Worm (Caenorhabditis elegans) whole organism, L4/young adult: ENCODE results near the gene cec-8.

Experiments
- W03F9.2 ChIP-seq: fragments of 150-350 bp; optimal IDR thresholded peaks from 2 replicates; lab custom pipeline; 2014; ENCODE audit warnings: missing biosample characterization, missing genetic modification characterization
- dao-5 ChIP-seq: sonication (generic microtip); optimal IDR thresholded peaks from 2 replicates; lab custom pipeline; 2016; ENCODE audit warnings: missing genotype, missing genetic modification characterization, moderate library complexity, missing compliant biosample characterization
- him-1 ChIP-seq: sonication (generic microtip); optimal IDR thresholded peaks from 2 replicates; lab custom pipeline; 2016; ENCODE audit warnings: missing genotype, missing genetic modification reagents, missing genetic modification characterization, missing compliant biosample characterization

The cec-8 gene

DNA sequence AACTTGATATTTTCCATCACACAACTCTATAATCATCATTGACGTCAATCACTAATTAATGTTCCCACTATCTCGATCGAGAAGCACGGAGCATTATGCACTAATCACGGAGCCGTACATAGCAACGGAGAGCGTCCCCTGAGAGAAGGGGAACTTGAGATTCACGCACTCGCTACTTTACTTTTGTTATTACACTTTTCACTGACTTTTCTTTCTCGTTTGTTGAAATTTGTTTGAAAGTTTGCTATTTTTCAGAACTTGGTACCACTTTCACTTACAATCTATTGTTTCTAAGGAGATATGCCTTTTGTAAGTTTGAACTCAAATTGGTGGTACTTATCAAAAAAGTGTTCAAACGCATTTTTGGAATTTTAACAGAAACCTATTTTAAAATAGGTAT is 15.0 kb downstream of the cec-8 start, which contains the start of gene Y55B1BR.8:
Gene Y55B1BR.8, plus strand, starts transcription at position 301 of the 400 bp plus-strand sequence.
- no peak for TF ChIP-seq W03F9.2
- TF ChIP-seq dao-5 (tag; lab: Kevin White, UChicago) = no peak
- TF ChIP-seq him-1 (tag; lab: Kevin White, UChicago) = no peak

- TF ChIP-seq him-1 (tag; lab: Kevin White, UChicago) = no peak
- no peak for TF ChIP-seq dao-5 (tag; lab: Kevin White, UChicago)
These were observed 17.7 kb downstream of the cec-8 start for ce11 chrIII:446860-447259.

DNA sequence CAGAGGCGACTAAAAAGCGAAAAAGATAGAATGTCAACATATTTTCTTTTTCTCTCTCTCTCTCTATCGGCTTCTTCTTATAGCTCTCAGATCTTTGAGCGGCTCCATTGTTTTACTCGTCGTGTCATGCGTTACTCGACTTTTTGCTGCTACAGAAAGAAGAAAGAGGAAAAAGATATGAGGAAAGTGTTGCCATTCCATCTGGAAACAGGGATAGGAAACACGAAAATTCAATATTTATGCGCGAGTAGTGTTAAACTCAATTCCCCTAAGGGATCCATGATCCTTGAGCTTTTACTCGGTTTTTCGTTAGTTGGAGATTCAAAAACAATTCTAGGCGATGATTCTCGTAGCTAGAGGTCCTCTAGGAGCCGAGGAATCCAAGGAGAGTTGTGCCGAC is 26.7 kb downstream of the cec-8 start:
- TF ChIP-seq W03F9.2 (no peak), him-1 (tag; lab: Kevin White, UChicago) (no peak), dao-5 (tag; lab: Kevin White, UChicago) (no peak)

ce11 chrIII:463711-464110 is 34.6 kb downstream of the cec-8 start, which contains the start of gene Y55B1BR.6:
TSS of gene Y55B1BR.6 (minus strand) at chrIII:463811.
- no peak for TF ChIP-seq W03F9.2
- TF ChIP-seq him-1 (tag; lab: Kevin White, UChicago) = no peak
- no peak for TF ChIP-seq dao-5 (tag; lab: Kevin White, UChicago)

ce11 chrIII:471644-472401 is 42.7 kb downstream of the cec-8 start, which contains the start of the genes magu-1 and nemp-1:
TSS of gene magu-1 (minus strand) at chrIII:471702.
TSS of gene nemp-1 (plus strand) at chrIII:472317.
- TF ChIP-seq W03F9.2 = peak; percentile 21
- TF ChIP-seq dao-5 (tag; lab: Kevin White, UChicago) = no peak
- no peak for TF ChIP-seq him-1 (tag; lab: Kevin White, UChicago)

ce11 chrIII:475154-475553 is 46.0 kb downstream of the cec-8 start, which contains the start of gene mat-3:
TSS of gene mat-3 (plus strand) at chrIII:475454.
- TF ChIP-seq W03F9.2 (no peak), dao-5 (tag; lab: Kevin White, UChicago) (no peak), him-1 (tag; lab: Kevin White, UChicago) (no peak)

ce11 chrIII:481259-481658 is 52.1 kb downstream of the cec-8 start:
- TF ChIP-seq him-1 (tag; lab: Kevin White, UChicago) (no peak), W03F9.2 (no peak), dao-5 (tag; lab: Kevin White, UChicago) (no peak)
